Fruit fly (Drosophila melanogaster) whole organism, embryonic: Measurements from ENCODE around the gene Zip88E.

Source experiments
- Aef1 ChIP-seq: fragments of 200-800 bp; sonication (Bioruptor generic); IDR thresholded peaks from 3 replicates; pipeline ENCODE4 v1.3.6; 2022; ENCODE audit warnings: missing biosample characterization, missing genetic modification characterization
- Antp ChIP-seq: fragments of 200-800 bp; sonication (Bioruptor generic); optimal IDR thresholded peaks from 3 replicates; lab custom pipeline; 2016; ENCODE audit warnings: missing biosample characterization, missing genetic modification characterization
- Atf6 ChIP-seq: fragments of 200-800 bp; sonication (Bioruptor generic); IDR thresholded peaks from 2 replicates; pipeline ENCODE4 v1.3.6; 2022; ENCODE audit warnings: missing biosample characterization, missing genetic modification characterization
- BtbVII ChIP-seq: fragments of 200-800 bp; sonication (Bioruptor generic); optimal IDR thresholded peaks from 3 replicates; lab custom pipeline; 2017; ENCODE audit warnings: missing biosample characterization, mild to moderate bottlenecking, missing genetic modification characterization
- CG10267 ChIP-seq: fragments of 200-800 bp; sonication (Bioruptor generic); optimal IDR thresholded peaks from 2 replicates; lab custom pipeline; 2018; ENCODE audit warnings: missing biosample characterization, mild to moderate bottlenecking, missing genetic modification characterization, moderate library complexity
- CG10979 ChIP-seq: fragments of 200-800 bp; sonication (Bioruptor generic); optimal IDR thresholded peaks from 2 replicates; lab custom pipeline; 2018; ENCODE audit warnings: missing biosample characterization, mild to moderate bottlenecking, missing genetic modification characterization, moderate library complexity
- CG11696 ChIP-seq: fragments of 200-800 bp; sonication (Bioruptor generic); IDR thresholded peaks from 2 replicates; pipeline ENCODE4 v1.3.6; 2022; ENCODE audit warnings: missing biosample characterization, missing genetic modification characterization
- CG12219 ChIP-seq: fragments of 200-800 bp; sonication (Bioruptor generic); optimal IDR thresholded peaks from 3 replicates; lab custom pipeline; 2018; ENCODE audit warnings: missing biosample characterization, mild to moderate bottlenecking, missing genetic modification characterization
- CG16815 ChIP-seq: fragments of 200-800 bp; sonication (Bioruptor generic); optimal IDR thresholded peaks from 3 replicates; lab custom pipeline; 2017; ENCODE audit warnings: missing biosample characterization, mild to moderate bottlenecking, missing genetic modification characterization
- CG17912 ChIP-seq: fragments of 200-800 bp; sonication (Bioruptor generic); optimal IDR thresholded peaks from 2 replicates; lab custom pipeline; 2018; ENCODE audit warnings: missing biosample characterization, mild to moderate bottlenecking, missing genetic modification characterization
- CG2889 ChIP-seq: fragments of 200-800 bp; sonication (Bioruptor generic); IDR thresholded peaks from 3 replicates; pipeline ENCODE4 v1.3.6; 2022; ENCODE audit warnings: missing biosample characterization, missing genetic modification characterization
- CG33213 ChIP-seq: fragments of 200-800 bp; sonication (Bioruptor generic); optimal IDR thresholded peaks from 3 replicates; lab custom pipeline; 2016; ENCODE audit warnings: missing biosample characterization, missing genetic modification characterization
- CG33557 ChIP-seq: fragments of 200-800 bp; sonication (Bioruptor generic); optimal IDR thresholded peaks from 2 replicates; lab custom pipeline; 2019; ENCODE audit warnings: missing biosample characterization, mild to moderate bottlenecking, missing genetic modification characterization, moderate library complexity
- CG4328 ChIP-seq: fragments of 200-800 bp; sonication (Bioruptor generic); optimal IDR thresholded peaks from 3 replicates; lab custom pipeline; 2017; ENCODE audit warnings: missing biosample characterization, missing genetic modification reagents, missing genetic modification characterization
- CG5245 ChIP-seq: fragments of 200-800 bp; sonication (Bioruptor generic); optimal IDR thresholded peaks from 3 replicates; lab custom pipeline; 2016; ENCODE audit warnings: missing biosample characterization, missing genetic modification characterization
- CG7357 ChIP-seq: fragments of 200-800 bp; sonication (Bioruptor generic); IDR thresholded peaks from 3 replicates; pipeline ENCODE4 v1.3.6; 2022; ENCODE audit warnings: missing biosample characterization, missing genetic modification characterization
- CG7928 ChIP-seq: fragments of 200-800 bp; sonication (Bioruptor generic); optimal IDR thresholded peaks from 2 replicates; lab custom pipeline; 2017; ENCODE audit warnings: missing biosample characterization, mild to moderate bottlenecking, missing genetic modification characterization
- CG8281 ChIP-seq: fragments of 200-800 bp; sonication (Bioruptor generic); optimal IDR thresholded peaks from 2 replicates; lab custom pipeline; 2018; ENCODE audit warnings: missing biosample characterization, mild to moderate bottlenecking, missing genetic modification characterization, moderate library complexity
- CG8290 ChIP-seq, 3 experiments: fragments of 200-800 bp; sonication (Bioruptor generic); optimal IDR thresholded peaks; 2 replicates each; lab custom pipeline; 2016 to 2019; ENCODE audit warnings: missing biosample characterization in 3 of 3, missing genetic modification characterization in 3 of 3, mild to moderate bottlenecking in 2 of 3, moderate library complexity in 1 of 3
- CG8359 ChIP-seq: fragments of 200-800 bp; sonication (Bioruptor generic); optimal IDR thresholded peaks from 2 replicates; lab custom pipeline; 2017; ENCODE audit warnings: missing biosample characterization, mild to moderate bottlenecking, missing genetic modification characterization, borderline replicate concordance
- CG8478 ChIP-seq: fragments of >200 bp; optimal IDR thresholded peaks from 2 replicates; lab custom pipeline; 2018
- CG8765 ChIP-seq: fragments of 200-800 bp; sonication (Bioruptor generic); IDR thresholded peaks from 2 replicates; pipeline ENCODE4 v1.3.6; 2022; ENCODE audit warnings: missing biosample characterization, missing genetic modification characterization
- CG9876 ChIP-seq: fragments of 200-800 bp; sonication (Bioruptor generic); optimal IDR thresholded peaks from 2 replicates; lab custom pipeline; 2016; ENCODE audit warnings: missing biosample characterization, missing genetic modification characterization
- CkIIα-i1 ChIP-seq: fragments of 200-800 bp; sonication (Bioruptor generic); IDR thresholded peaks from 2 replicates; pipeline ENCODE4 v1.3.6; 2022; ENCODE audit warnings: missing biosample characterization, missing genetic modification characterization
- CoRest ChIP-seq: fragments of 200-800 bp; sonication (Bioruptor generic); optimal IDR thresholded peaks from 3 replicates; lab custom pipeline; 2018; ENCODE audit warnings: missing biosample characterization, mild to moderate bottlenecking, missing genetic modification characterization, moderate library complexity
- D ChIP-seq, 2 experiments: fragments of 200-800 bp in 1 of 2; fragments of >200 bp in 1 of 2; sonication (Bioruptor generic) in 1 of 2; optimal IDR thresholded peaks; 2 replicates in 1 of 2; 3 replicates in 1 of 2; lab custom pipeline; 2017; ENCODE audit warnings: mild to moderate bottlenecking in 1 of 2, missing biosample characterization in 1 of 2, missing genetic modification characterization in 1 of 2, missing genetic modification reagents in 1 of 2
- Dfd ChIP-seq, 2 experiments: fragments of >200 bp; optimal IDR thresholded peaks; 2 replicates each; lab custom pipeline; 2017; ENCODE audit warnings: missing biosample characterization in 2 of 2, missing genetic modification characterization in 2 of 2
- HHEX ChIP-seq: fragments of 200-800 bp; sonication (Bioruptor generic); optimal IDR thresholded peaks from 3 replicates; lab custom pipeline; 2017; ENCODE audit warnings: missing biosample characterization, mild to moderate bottlenecking, missing genetic modification characterization, missing genetic modification reagents
- Lhr ChIP-seq: fragments of 200-800 bp; sonication (Bioruptor generic); optimal IDR thresholded peaks from 3 replicates; lab custom pipeline; 2017; ENCODE audit warnings: mild to moderate bottlenecking, missing biosample characterization, missing genetic modification reagents, missing genetic modification characterization
- Mrtf ChIP-seq: fragments of 200-800 bp; sonication (Bioruptor generic); IDR thresholded peaks from 3 replicates; pipeline ENCODE4 v1.3.6; 2022; ENCODE audit warnings: missing biosample characterization, missing genetic modification characterization
- NC2α ChIP-seq: fragments of 200-800 bp; sonication (Bioruptor generic); optimal IDR thresholded peaks from 2 replicates; lab custom pipeline; 2016; ENCODE audit warnings: missing biosample characterization, missing genetic modification characterization
- Ravus ChIP-seq: fragments of 200-800 bp; sonication (Bioruptor generic); IDR thresholded peaks from 2 replicates; pipeline ENCODE4 v1.3.6; 2022; ENCODE audit warnings: missing biosample characterization, missing genetic modification characterization
- Sin3A ChIP-seq: fragments of >200 bp; optimal IDR thresholded peaks from 2 replicates; lab custom pipeline; 2018
- abd-A ChIP-seq: fragments of 200-800 bp; sonication (Bioruptor generic); optimal IDR thresholded peaks from 3 replicates; lab custom pipeline; 2019; ENCODE audit warnings: missing biosample characterization, mild to moderate bottlenecking, missing genetic modification characterization, moderate library complexity
- aop ChIP-seq: fragments of 200-800 bp; sonication (Bioruptor generic); IDR thresholded peaks from 2 replicates; pipeline ENCODE4 v1.3.6; 2022; ENCODE audit warnings: missing biosample characterization, missing genetic modification characterization
- ara ChIP-seq: fragments of 200-800 bp; sonication (Bioruptor generic); IDR thresholded peaks from 2 replicates; pipeline ENCODE4 v1.3.6; 2022; ENCODE audit warnings: missing biosample characterization, missing genetic modification characterization
- corto ChIP-seq: fragments of 200-800 bp; sonication (Bioruptor generic); optimal IDR thresholded peaks from 2 replicates; lab custom pipeline; 2016; ENCODE audit warnings: missing biosample characterization, mild to moderate bottlenecking, missing genetic modification characterization, moderate library complexity
- da ChIP-seq: fragments of 200-800 bp; sonication (Bioruptor generic); optimal IDR thresholded peaks from 2 replicates; lab custom pipeline; 2016; ENCODE audit warnings: missing biosample characterization, missing genetic modification characterization
- ham ChIP-seq: fragments of 200-800 bp; sonication (Bioruptor generic); IDR thresholded peaks from 2 replicates; pipeline ENCODE4 v1.3.6; 2022; ENCODE audit warnings: missing biosample characterization, missing genetic modification characterization
- klu ChIP-seq: fragments of 200-800 bp; sonication (Bioruptor generic); IDR thresholded peaks from 2 replicates; pipeline ENCODE4 v1.3.6; 2022; ENCODE audit warnings: missing biosample characterization, missing genetic modification characterization
- lab ChIP-seq: fragments of 200-800 bp; sonication (Bioruptor generic); optimal IDR thresholded peaks from 3 replicates; lab custom pipeline; 2017; ENCODE audit warnings: missing biosample characterization, missing genetic modification characterization, mild to moderate bottlenecking, moderate library complexity, missing genetic modification reagents
- nau ChIP-seq: fragments of 200-800 bp; sonication (Bioruptor generic); optimal IDR thresholded peaks from 3 replicates; lab custom pipeline; 2017; ENCODE audit warnings: missing biosample characterization, mild to moderate bottlenecking, missing genetic modification characterization, missing genetic modification reagents
- onecut ChIP-seq: fragments of 200-800 bp; sonication (Bioruptor generic); IDR thresholded peaks from 2 replicates; pipeline ENCODE4 v1.3.6; 2022; ENCODE audit warnings: missing biosample characterization, missing genetic modification characterization
- pan ChIP-seq, 4 experiments: fragments of >200 bp in 3 of 4; fragments of 200-800 bp in 1 of 4; sonication (Bioruptor generic) in 1 of 4; optimal IDR thresholded peaks in 3 of 4; IDR thresholded peaks in 1 of 4; 2 replicates each; pipeline versions ENCODE4 v1.3.6 to Lab custom; 2017 to 2022; ENCODE audit warnings: missing biosample characterization in 2 of 4, missing genetic modification characterization in 2 of 4, mixed read lengths in 1 of 4
- pita ChIP-seq: fragments of 200-800 bp; sonication (Bioruptor generic); optimal IDR thresholded peaks from 2 replicates; lab custom pipeline; 2017; ENCODE audit warnings: missing biosample characterization, mild to moderate bottlenecking, missing genetic modification characterization
- run ChIP-seq: fragments of 200-800 bp; sonication (Bioruptor generic); optimal IDR thresholded peaks from 3 replicates; lab custom pipeline; 2018; ENCODE audit warnings: missing biosample characterization, mild to moderate bottlenecking, missing genetic modification characterization
- ssp ChIP-seq: fragments of 200-800 bp; sonication (Bioruptor generic); IDR thresholded peaks from 2 replicates; pipeline ENCODE4 v1.3.6; 2022; ENCODE audit warnings: missing biosample characterization, missing genetic modification characterization
- tap ChIP-seq: fragments of 200-800 bp; optimal IDR thresholded peaks from 3 replicates; lab custom pipeline; 2019; ENCODE audit warnings: missing biosample characterization, mild to moderate bottlenecking, missing genetic modification characterization, moderate library complexity
- tup ChIP-seq: fragments of 200-800 bp; sonication (Bioruptor generic); optimal IDR thresholded peaks from 2 replicates; lab custom pipeline; 2016; ENCODE audit warnings: missing biosample characterization, mild to moderate bottlenecking, missing genetic modification characterization, moderate library complexity

The Zip88E gene

dm6 chr3R:15229329-15229876, 39.1 kb upstream of the Zip88E start, which contains the start of the genes Art3 and mRpS10 (continued):
- TF ChIP-seq corto (GFP tag; lab: Kevin White, UChicago) (no peak), nau (GFP tag; lab: Kevin White, UChicago) (no peak), CoRest (tag; lab: Kevin White, UChicago) (peak; percentile 100), onecut (GFP tag; lab: Robert Waterston, UW) (peak; percentile 99), HHEX (GFP tag; lab: Kevin White, UChicago) (peak; percentile 100), CG7357 (GFP tag; lab: Robert Waterston, UW) (peak; percentile 99), Dfd (GFP tag; optimal IDR thresholded peaks at IDR 0.05; lab: Kevin White, UChicago) (peak in 1 of 2 experiments; percentile 98), Sin3A (lab: Kevin White, UChicago) (peak; percentile 20), CG33557 (peak; percentile 100), CG12219 (GFP tag; lab: Kevin White, UChicago) (peak; percentile 100), ara (GFP tag; lab: Robert Waterston, UW) (peak; percentile 100), Mrtf (peak; percentile 100), abd-A (tag; lab: Kevin White, UChicago) (no peak), da (GFP tag; lab: Kevin White, UChicago) (peak; percentile 100), Ravus (peak; percentile 99), CG2889 (GFP tag; lab: Robert Waterston, UW) (peak; percentile 100), run (tag; lab: Kevin White, UChicago) (peak; percentile 100), CG8478 (lab: Kevin White, UChicago) (no peak), CG7928 (GFP tag; lab: Kevin White, UChicago) (peak; percentile 89), D (optimal IDR thresholded peaks at IDR 0.05; lab: Kevin White, UChicago) (no peak), D (GFP tag; optimal IDR thresholded peaks at IDR 0.05; lab: Kevin White, UChicago) (peak; percentile 100), CG8281 (peak; percentile 97), aop (GFP tag; lab: Robert Waterston, UW) (peak; percentile 98), CG8359 (GFP tag; lab: Kevin White, UChicago) (peak; percentile 97), CG10267 (peak; percentile 100), CG8290 (GFP tag; optimal IDR thresholded peaks at IDR 0.05; lab: Kevin White, UChicago) (peak; percentile 100), CG8290 (tag; optimal IDR thresholded peaks at IDR 0.05; lab: Kevin White, UChicago) (peak; percentile 99 to 100), BtbVII (peak; percentile 100), Atf6 (GFP tag; lab: Robert Waterston, UW) (peak; percentile 100), CG11696 (GFP tag; lab: Robert Waterston, UW) (peak; percentile 99), CG10979 (tag; lab: Kevin White, UChicago) (peak; percentile 100), tap (tag; lab: Kevin White, UChicago) (peak; percentile 100), CG16815 (GFP tag; lab: Kevin White, UChicago) (peak; percentile 100), CG33213 (GFP tag; lab: Kevin White, UChicago) (peak; percentile 100), CG9876 (GFP tag; lab: Kevin White, UChicago) (peak; percentile 99), Lhr (peak; percentile 99), ssp (peak; percentile 97), Antp (GFP tag; lab: Kevin White, UChicago) (peak; percentile 100), CG4328 (peak; percentile 100), pita (GFP tag; lab: Kevin White, UChicago) (no peak), Aef1 (GFP tag; lab: Robert Waterston, UW) (peak; percentile 100), CG8765 (GFP tag; lab: Robert Waterston, UW) (peak; percentile 100), CG17912 (GFP tag; lab: Kevin White, UChicago) (peak; percentile 100), ham (GFP tag; lab: Robert Waterston, UW) (peak; percentile 100), pan (optimal IDR thresholded peaks at IDR 0.05; lab: Kevin White, UChicago) (peak in 1 of 2 experiments; percentile 82), pan (GFP tag; optimal IDR thresholded peaks at IDR 0.05 in 1 of 2, IDR thresholded peaks at IDR 0.05 in 1 of 2) (peak; percentile 84 to 100), CG5245 (GFP tag; lab: Kevin White, UChicago) (peak; percentile 100), lab (GFP tag; lab: Kevin White, UChicago) (peak; percentile 100), NC2α (peak; percentile 99), CkIIα-i1 (GFP tag; lab: Robert Waterston, UW) (peak; percentile 99), klu (GFP tag; lab: Robert Waterston, UW) (peak; percentile 100), tup (GFP tag; lab: Kevin White, UChicago) (peak; percentile 98)
